Fruit fly (Drosophila melanogaster) whole organism, embryonic: ENCODE measurements around the gene TotB.

Source experiments
- ATbp ChIP-seq: fragments of 200-800 bp; sonication (Bioruptor generic); optimal IDR thresholded peaks from 2 replicates; lab custom pipeline; 2017; ENCODE audit warnings: missing biosample characterization, mild to moderate bottlenecking, missing genetic modification characterization, missing genetic modification reagents
- BEAF-32 ChIP-seq: fragments of 200-800 bp; sonication (Bioruptor generic); optimal IDR thresholded peaks from 3 replicates; lab custom pipeline; 2017; ENCODE audit warnings: missing biosample characterization, missing genetic modification characterization, mild to moderate bottlenecking, moderate library complexity, missing genetic modification reagents
- C15 ChIP-seq: fragments of 200-800 bp; sonication (Bioruptor generic); IDR thresholded peaks from 3 replicates; pipeline ENCODE4 v1.3.6; 2022; ENCODE audit warnings: missing biosample characterization, missing genetic modification characterization
- CG10147 ChIP-seq: fragments of 200-800 bp; sonication (Bioruptor generic); optimal IDR thresholded peaks from 2 replicates; lab custom pipeline; 2019; ENCODE audit warnings: missing biosample characterization, mild to moderate bottlenecking, missing genetic modification characterization, moderate library complexity
- CG10321 ChIP-seq: fragments of 200-800 bp; sonication (Bioruptor generic); IDR thresholded peaks from 2 replicates; pipeline ENCODE4 v1.3.6; 2022; ENCODE audit warnings: missing biosample characterization, missing genetic modification characterization
- CG11247 ChIP-seq: fragments of 200-800 bp; sonication (Bioruptor generic); IDR thresholded peaks from 2 replicates; pipeline ENCODE4 v1.3.6; 2022; ENCODE audit warnings: missing biosample characterization, missing genetic modification characterization
- CG12104 ChIP-seq: fragments of 200-800 bp; sonication (Bioruptor generic); optimal IDR thresholded peaks from 3 replicates; lab custom pipeline; 2016; ENCODE audit warnings: missing biosample characterization, missing genetic modification characterization
- CG12155 ChIP-seq: fragments of 200-800 bp; sonication (Bioruptor generic); optimal IDR thresholded peaks from 3 replicates; lab custom pipeline; 2016; ENCODE audit warnings: missing biosample characterization, missing genetic modification characterization
- CG14441 ChIP-seq: fragments of 200-800 bp; sonication (Bioruptor generic); IDR thresholded peaks from 2 replicates; pipeline ENCODE4 v1.3.6; 2022; ENCODE audit warnings: missing biosample characterization, missing genetic modification characterization
- CG15073 ChIP-seq: fragments of 200-800 bp; sonication (Bioruptor generic); optimal IDR thresholded peaks from 2 replicates; lab custom pipeline; 2016; ENCODE audit warnings: missing biosample characterization, missing genetic modification characterization
- CG15269 ChIP-seq: fragments of 200-800 bp; sonication (Bioruptor generic); optimal IDR thresholded peaks from 2 replicates; lab custom pipeline; 2018; ENCODE audit warnings: missing biosample characterization, mild to moderate bottlenecking, missing genetic modification characterization, moderate library complexity
- CG18011 ChIP-seq: fragments of 200-800 bp; sonication (Bioruptor generic); optimal IDR thresholded peaks from 2 replicates; lab custom pipeline; 2017; ENCODE audit warnings: missing biosample characterization, missing genetic modification characterization, mild to moderate bottlenecking, moderate library complexity, missing genotype
- CG18764 ChIP-seq: fragments of 200-800 bp; sonication (Bioruptor generic); optimal IDR thresholded peaks from 3 replicates; lab custom pipeline; 2016; ENCODE audit warnings: missing biosample characterization, missing genetic modification characterization
- CG2116 ChIP-seq: fragments of 200-800 bp; sonication (Bioruptor generic); optimal IDR thresholded peaks from 3 replicates; lab custom pipeline; 2018; ENCODE audit warnings: missing biosample characterization, mild to moderate bottlenecking, missing genetic modification characterization
- CG2120 ChIP-seq: fragments of 200-800 bp; sonication (Bioruptor generic); optimal IDR thresholded peaks from 3 replicates; lab custom pipeline; 2016; ENCODE audit warnings: missing biosample characterization, missing genetic modification characterization
- CG34224 ChIP-seq: fragments of 200-800 bp; sonication (Bioruptor generic); IDR thresholded peaks from 3 replicates; pipeline ENCODE4 v1.3.6; 2022; ENCODE audit warnings: missing biosample characterization, missing genetic modification characterization; ENCODE audit not compliant: partially characterized antibody
- CG4617 ChIP-seq: fragments of 200-800 bp; sonication (Bioruptor generic); optimal IDR thresholded peaks from 3 replicates; lab custom pipeline; 2016; ENCODE audit warnings: missing biosample characterization, missing genetic modification characterization, borderline replicate concordance
- CG6791 ChIP-seq: fragments of 200-800 bp; sonication (Bioruptor generic); IDR thresholded peaks from 3 replicates; pipeline ENCODE4 v1.3.6; 2022; ENCODE audit warnings: missing biosample characterization, missing genetic modification characterization; ENCODE audit not compliant: partially characterized antibody
- CG6854 ChIP-seq: fragments of 200-800 bp; sonication (Bioruptor generic); optimal IDR thresholded peaks from 3 replicates; lab custom pipeline; 2017; ENCODE audit warnings: missing biosample characterization, mild to moderate bottlenecking, missing genetic modification characterization
- CG8281 ChIP-seq: fragments of 200-800 bp; sonication (Bioruptor generic); optimal IDR thresholded peaks from 2 replicates; lab custom pipeline; 2018; ENCODE audit warnings: missing biosample characterization, mild to moderate bottlenecking, missing genetic modification characterization, moderate library complexity
- CG8388 ChIP-seq: fragments of 200-800 bp; sonication (Bioruptor generic); optimal IDR thresholded peaks from 2 replicates; lab custom pipeline; 2019; ENCODE audit warnings: missing biosample characterization, mild to moderate bottlenecking, missing genetic modification characterization, moderate library complexity
- CG8765 ChIP-seq: fragments of 200-800 bp; sonication (Bioruptor generic); IDR thresholded peaks from 2 replicates; pipeline ENCODE4 v1.3.6; 2022; ENCODE audit warnings: missing biosample characterization, missing genetic modification characterization
- Dbx ChIP-seq: fragments of 200-800 bp; sonication (Bioruptor generic); IDR thresholded peaks from 3 replicates; pipeline ENCODE4 v1.3.6; 2022; ENCODE audit warnings: missing biosample characterization, missing genetic modification characterization
- Dref ChIP-seq: fragments of 200-800 bp; sonication (Bioruptor generic); IDR thresholded peaks from 2 replicates; pipeline ENCODE4 v1.3.6; 2022; ENCODE audit warnings: missing biosample characterization, missing genetic modification characterization
- E2f1 ChIP-seq: fragments of 200-800 bp; sonication (Bioruptor generic); IDR thresholded peaks from 2 replicates; pipeline ENCODE4 v1.3.6; 2022; ENCODE audit warnings: missing biosample characterization, missing genetic modification characterization
- HmgZ ChIP-seq: fragments of 200-800 bp; sonication (Bioruptor generic); optimal IDR thresholded peaks from 2 replicates; lab custom pipeline; 2018; ENCODE audit warnings: missing biosample characterization, mild to moderate bottlenecking, missing genetic modification characterization
- Lim3 ChIP-seq: fragments of 200-800 bp; sonication (Bioruptor generic); IDR thresholded peaks from 2 replicates; pipeline ENCODE4 v1.3.6; 2022; ENCODE audit warnings: missing biosample characterization, missing genetic modification characterization
- Lpt ChIP-seq: fragments of >200 bp; optimal IDR thresholded peaks from 2 replicates; lab custom pipeline; 2018; ENCODE audit warnings: missing biosample characterization, missing genetic modification characterization
- Max ChIP-seq: fragments of 200-800 bp; sonication (Bioruptor generic); optimal IDR thresholded peaks from 2 replicates; lab custom pipeline; 2016; ENCODE audit warnings: missing biosample characterization, mild to moderate bottlenecking, missing genetic modification characterization
- Med ChIP-seq: fragments of 200-800 bp; sonication (Bioruptor generic); peaks from one replicate; lab custom pipeline; 2016; ENCODE audit warnings: missing biosample characterization, missing genetic modification characterization, mild to moderate bottlenecking, inconsistent platforms, moderate library complexity
- NFAT ChIP-seq: fragments of 200-800 bp; sonication (Bioruptor generic); IDR thresholded peaks from 2 replicates; pipeline ENCODE4 v1.3.6; 2022; ENCODE audit warnings: missing biosample characterization, missing genetic modification characterization
- Nf-YC ChIP-seq: fragments of 200-800 bp; optimal IDR thresholded peaks from 3 replicates; lab custom pipeline; 2019; ENCODE audit warnings: missing biosample characterization, mild to moderate bottlenecking, missing genetic modification characterization, moderate library complexity
- NfI ChIP-seq: fragments of 200-800 bp; sonication (Bioruptor generic); optimal IDR thresholded peaks from 3 replicates; lab custom pipeline; 2018; ENCODE audit warnings: missing biosample characterization, mild to moderate bottlenecking, missing genetic modification characterization, moderate library complexity
- Rfx ChIP-seq: fragments of 200-800 bp; sonication (Bioruptor generic); IDR thresholded peaks from 2 replicates; pipeline ENCODE4 v1.3.6; 2022; ENCODE audit warnings: missing biosample characterization, missing genetic modification characterization
- Side ChIP-seq: fragments of 200-800 bp; sonication (Bioruptor generic); optimal IDR thresholded peaks from 2 replicates; lab custom pipeline; 2016; ENCODE audit warnings: missing biosample characterization, missing genetic modification characterization
- Sox102F ChIP-seq: fragments of 200-800 bp; sonication (Bioruptor generic); optimal IDR thresholded peaks from 2 replicates; lab custom pipeline; 2018; ENCODE audit warnings: missing biosample characterization, mild to moderate bottlenecking, missing genetic modification characterization, moderate library complexity
- cad ChIP-seq: fragments of >200 bp; optimal IDR thresholded peaks from 2 replicates; lab custom pipeline; 2017; ENCODE audit warnings: missing biosample characterization, missing genetic modification characterization
- ci ChIP-seq: fragments of 200-800 bp; sonication (Bioruptor generic); IDR thresholded peaks from 3 replicates; pipeline ENCODE4 v1.3.6; 2022; ENCODE audit warnings: missing biosample characterization, missing genetic modification characterization
- dpn ChIP-seq, 2 experiments: fragments of 200-800 bp; sonication (Bioruptor generic); optimal IDR thresholded peaks; 3 replicates each; lab custom pipeline; 2016; ENCODE audit warnings: missing biosample characterization in 2 of 2, missing genetic modification characterization in 2 of 2
- fd3F ChIP-seq: fragments of 200-800 bp; sonication (Bioruptor generic); optimal IDR thresholded peaks from 2 replicates; lab custom pipeline; 2018; ENCODE audit warnings: missing biosample characterization, mild to moderate bottlenecking, missing genetic modification characterization, moderate library complexity
- klu ChIP-seq: fragments of 200-800 bp; sonication (Bioruptor generic); IDR thresholded peaks from 2 replicates; pipeline ENCODE4 v1.3.6; 2022; ENCODE audit warnings: missing biosample characterization, missing genetic modification characterization
- lab ChIP-seq: fragments of 200-800 bp; sonication (Bioruptor generic); optimal IDR thresholded peaks from 3 replicates; lab custom pipeline; 2017; ENCODE audit warnings: missing biosample characterization, missing genetic modification characterization, mild to moderate bottlenecking, moderate library complexity, missing genetic modification reagents
- nmo ChIP-seq: fragments of 200-800 bp; sonication (Bioruptor generic); optimal IDR thresholded peaks from 2 replicates; lab custom pipeline; 2018; ENCODE audit warnings: missing biosample characterization, mild to moderate bottlenecking, missing genetic modification characterization, moderate library complexity
- pb ChIP-seq: fragments of 200-800 bp; sonication (Bioruptor generic); optimal IDR thresholded peaks from 3 replicates; lab custom pipeline; 2016; ENCODE audit warnings: missing biosample characterization, missing genetic modification characterization
- ro ChIP-seq: fragments of 200-800 bp; sonication (Bioruptor generic); IDR thresholded peaks from 2 replicates; pipeline ENCODE4 v1.3.6; 2022; ENCODE audit warnings: missing biosample characterization, missing genetic modification characterization
- sens ChIP-seq: fragments of 200-800 bp; sonication (Bioruptor generic); peaks from one replicate; lab custom pipeline; 2016; ENCODE audit warnings: missing biosample characterization, missing genetic modification characterization
- sima ChIP-seq: fragments of 200-800 bp; sonication (Bioruptor generic); optimal IDR thresholded peaks from 2 replicates; lab custom pipeline; 2016; ENCODE audit warnings: missing biosample characterization, missing genetic modification characterization
- so ChIP-seq: fragments of 200-800 bp; sonication (Bioruptor generic); IDR thresholded peaks from 3 replicates; pipeline ENCODE4 v1.3.6; 2022; ENCODE audit warnings: missing biosample characterization, missing genetic modification characterization
- stc ChIP-seq: fragments of 200-800 bp; sonication (Bioruptor generic); IDR thresholded peaks from 2 replicates; pipeline ENCODE4 v1.3.6; 2022; ENCODE audit warnings: missing biosample characterization, missing genetic modification characterization
- tup ChIP-seq: fragments of 200-800 bp; sonication (Bioruptor generic); optimal IDR thresholded peaks from 2 replicates; lab custom pipeline; 2016; ENCODE audit warnings: missing biosample characterization, mild to moderate bottlenecking, missing genetic modification characterization, moderate library complexity
- tx ChIP-seq: fragments of 200-800 bp; sonication (Bioruptor generic); optimal IDR thresholded peaks from 2 replicates; lab custom pipeline; 2016; ENCODE audit warnings: missing biosample characterization, missing genetic modification characterization
- usp ChIP-seq: fragments of >200 bp; optimal IDR thresholded peaks from 2 replicates; lab custom pipeline; 2017; ENCODE audit warnings: missing biosample characterization, missing genetic modification characterization

Gene TotB

DNA sequence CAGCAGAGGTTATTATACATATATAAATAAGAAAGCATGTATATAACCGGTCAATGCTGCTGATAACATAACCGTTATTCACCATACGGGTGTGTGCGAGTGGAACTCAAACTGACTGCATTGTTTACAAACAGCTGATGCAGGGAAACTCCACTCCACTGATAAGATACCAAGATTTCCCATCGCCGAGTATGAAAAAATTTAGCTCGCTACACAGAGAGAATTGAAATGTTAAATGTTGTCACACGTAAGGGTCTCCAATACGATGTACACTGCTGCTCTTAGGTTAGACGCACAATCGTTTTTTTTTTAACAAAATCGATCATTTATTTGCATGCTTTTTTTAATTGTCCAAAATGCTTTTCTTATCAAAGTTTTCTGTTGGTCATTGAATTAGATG lies 40.1 kb upstream of the TotB start (continued):
- no peak for TF ChIP-seq cad (GFP tag; lab: Kevin White, UChicago)
- TF ChIP-seq tup (GFP tag; lab: Kevin White, UChicago), result no peak
- TF ChIP-seq Max, result no peak
- no peak for TF ChIP-seq Dref (GFP tag; lab: Robert Waterston, UW)
- TF ChIP-seq Rfx (GFP tag; lab: Robert Waterston, UW), result no peak; the same call in 1 of the 2 replicates
- no peak for TF ChIP-seq CG6791 (GFP tag; lab: Robert Waterston, UW)
- peak; percentile 22 for TF ChIP-seq nmo (GFP tag; lab: Kevin White, UChicago)
- no peak for TF ChIP-seq fd3F (GFP tag; lab: Kevin White, UChicago)
- peak; percentile 46 for TF ChIP-seq CG15269 (tag; lab: Kevin White, UChicago)
- peak; percentile 10 for TF ChIP-seq ATbp (GFP tag; lab: Kevin White, UChicago)
- TF ChIP-seq CG10321, result no peak
- no peak for TF ChIP-seq Nf-YC (tag; lab: Kevin White, UChicago)
- TF ChIP-seq CG11247, result no peak
- TF ChIP-seq CG8388, result peak; percentile 30
- no peak for TF ChIP-seq ro (GFP tag; lab: Robert Waterston, UW)
- TF ChIP-seq CG2120 (GFP tag; lab: Kevin White, UChicago), result peak; percentile 21
- peak; percentile 29 for TF ChIP-seq NfI (GFP tag; lab: Kevin White, UChicago)
- TF ChIP-seq CG12155 (GFP tag; lab: Kevin White, UChicago), result no peak
- TF ChIP-seq Lpt (GFP tag; lab: Kevin White, UChicago), result no peak
- peak; percentile 80 for TF ChIP-seq sens (GFP tag; lab: Kevin White, UChicago)
- TF ChIP-seq CG8281, result no peak
- no peak for TF ChIP-seq CG10147 (GFP tag; lab: Kevin White, UChicago)
- peak; percentile 62; the same call in 1 of the 3 replicates for TF ChIP-seq ci (GFP tag; lab: Robert Waterston, UW)
- TF ChIP-seq Sox102F (GFP tag; lab: Kevin White, UChicago), result peak; percentile 61
- TF ChIP-seq Med (GFP tag; lab: Kevin White, UChicago), result peak; percentile 41
- TF ChIP-seq dpn (GFP tag; optimal IDR thresholded peaks at IDR 0.05; lab: Kevin White, UChicago), result no peak
- no peak for TF ChIP-seq usp (GFP tag; lab: Kevin White, UChicago)
- TF ChIP-seq C15 (GFP tag; lab: Robert Waterston, UW), result no peak
- TF ChIP-seq pb (GFP tag; lab: Kevin White, UChicago), result no peak
- no peak for TF ChIP-seq so (GFP tag; lab: Robert Waterston, UW)
- TF ChIP-seq klu, result no peak
- TF ChIP-seq CG6854 (GFP tag; lab: Kevin White, UChicago), result peak; percentile 25
- TF ChIP-seq Lim3, result no peak
- TF ChIP-seq stc (GFP tag; lab: Robert Waterston, UW), result peak; percentile 48; the same call in 1 of the 2 replicates
- TF ChIP-seq HmgZ (tag; lab: Kevin White, UChicago), result no peak
- no peak for TF ChIP-seq Dbx
- TF ChIP-seq CG12104 (GFP tag; lab: Kevin White, UChicago), result no peak
- TF ChIP-seq CG18011 (GFP tag; lab: Kevin White, UChicago), result no peak
- no peak for TF ChIP-seq CG4617 (GFP tag; lab: Kevin White, UChicago)
- TF ChIP-seq NFAT, result no peak
- TF ChIP-seq CG14441 (GFP tag; lab: Robert Waterston, UW), result peak; percentile 40; the same call in 1 of the 2 replicates
- no peak for TF ChIP-seq sima (GFP tag; lab: Kevin White, UChicago)
- no peak for TF ChIP-seq lab
- no peak for TF ChIP-seq CG18764 (GFP tag; lab: Kevin White, UChicago)
- no peak for TF ChIP-seq CG2116 (GFP tag; lab: Kevin White, UChicago)
- no peak for TF ChIP-seq BEAF-32 (GFP tag; lab: Kevin White, UChicago)
- TF ChIP-seq Side (GFP tag; lab: Kevin White, UChicago), result no peak
- TF ChIP-seq CG34224, result no peak
- peak; percentile 40 for TF ChIP-seq tx (GFP tag; lab: Kevin White, UChicago)
- TF ChIP-seq E2f1 (GFP tag; lab: Robert Waterston, UW), result no peak
- TF ChIP-seq CG8765 (GFP tag; lab: Robert Waterston, UW), result no peak
- no peak for TF ChIP-seq CG15073 (GFP tag; lab: Kevin White, UChicago)
